Fruit fly (Drosophila melanogaster) whole organism, pupa: ENCODE data around the gene Acox3.

ENCODE experiments used
- CG10348 ChIP-seq: fragments of 200-800 bp; sonication (Bioruptor generic); IDR thresholded peaks from 2 replicates; pipeline ENCODE4 v1.3.6; 2022; ENCODE audit warnings: missing biosample characterization, missing genetic modification characterization
- CG13204 ChIP-seq: fragments of 200-800 bp; sonication (Bioruptor generic); optimal IDR thresholded peaks from 2 replicates; lab custom pipeline; 2018; ENCODE audit warnings: missing biosample characterization, mild to moderate bottlenecking, missing genetic modification characterization, moderate library complexity
- CG34367 ChIP-seq: fragments of 200-800 bp; sonication (Bioruptor generic); optimal IDR thresholded peaks from 2 replicates; lab custom pipeline; 2018; ENCODE audit warnings: missing biosample characterization, mild to moderate bottlenecking, missing genetic modification characterization
- D1 ChIP-seq: fragments of 200-800 bp; sonication (Bioruptor generic); optimal IDR thresholded peaks from 2 replicates; lab custom pipeline; 2018; ENCODE audit warnings: missing biosample characterization, mild to moderate bottlenecking, missing genetic modification characterization, moderate library complexity
- Ets98B ChIP-seq: fragments of 200-800 bp; sonication (Bioruptor generic); IDR thresholded peaks from 2 replicates; pipeline ENCODE4 v1.3.6; 2022; ENCODE audit warnings: missing biosample characterization, missing genetic modification characterization
- Pif1A ChIP-seq: fragments of 200-800 bp; sonication (Bioruptor generic); optimal IDR thresholded peaks from 3 replicates; lab custom pipeline; 2016; ENCODE audit warnings: missing biosample characterization, missing genetic modification characterization

DNA sequence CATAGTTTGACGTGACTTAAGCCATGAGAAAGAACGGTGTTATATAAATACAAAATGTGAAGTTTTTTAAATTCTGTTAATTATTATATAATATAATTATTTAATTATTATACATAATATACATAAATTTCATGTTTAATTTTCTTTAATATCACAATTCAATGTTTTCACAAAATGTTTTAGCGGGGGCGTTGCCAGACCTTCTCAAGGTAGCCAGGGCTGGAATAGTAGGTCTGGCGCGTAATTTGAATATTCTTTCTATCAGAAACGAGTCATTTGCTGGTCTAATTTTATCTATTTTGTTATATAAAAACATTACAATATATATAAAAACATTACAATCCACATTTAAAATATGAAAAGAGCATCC, at the start of gene Acox3:
- TF ChIP-seq CG34367 (tag; lab: Kevin White, UChicago): no peak
- TF ChIP-seq Ets98B (GFP tag; lab: Robert Waterston, UW): no peak
- no peak for TF ChIP-seq CG13204 (GFP tag; lab: Kevin White, UChicago)
- TF ChIP-seq D1 (tag; lab: Kevin White, UChicago): peak; percentile 38
- no peak for TF ChIP-seq CG10348
- no peak for TF ChIP-seq Pif1A (GFP tag; lab: Kevin White, UChicago)
